Fruit fly (Drosophila melanogaster) whole organism, pupa: ENCODE data around the gene Theg.
A peak's percentile ranks its signal among the peaks of the same experiment; 100 is the strongest.

Experiments used
- CG10348 ChIP-seq: fragments of 200-800 bp; sonication (Bioruptor generic); IDR thresholded peaks from 2 replicates; pipeline ENCODE4 v1.3.6; 2022; ENCODE audit warnings: missing biosample characterization, missing genetic modification characterization
- CG12605 ChIP-seq: fragments of 200-800 bp; sonication (Bioruptor generic); IDR thresholded peaks from 2 replicates; pipeline ENCODE4 v1.3.6; 2022; ENCODE audit warnings: missing biosample characterization, missing genetic modification characterization
- CG13204 ChIP-seq: fragments of 200-800 bp; sonication (Bioruptor generic); optimal IDR thresholded peaks from 2 replicates; lab custom pipeline; 2018; ENCODE audit warnings: missing biosample characterization, mild to moderate bottlenecking, missing genetic modification characterization, moderate library complexity
- CG14655 ChIP-seq: fragments of 200-800 bp; sonication (Bioruptor generic); optimal IDR thresholded peaks from 3 replicates; lab custom pipeline; 2017; ENCODE audit warnings: mild to moderate bottlenecking, missing biosample characterization, missing genetic modification reagents, missing genetic modification characterization
- CG15710 ChIP-seq: fragments of 200-800 bp; sonication (Bioruptor generic); optimal IDR thresholded peaks from 2 replicates; lab custom pipeline; 2018; ENCODE audit warnings: missing biosample characterization, mild to moderate bottlenecking, missing genetic modification characterization, moderate library complexity
- CG32121 ChIP-seq: fragments of 200-800 bp; sonication (Bioruptor generic); IDR thresholded peaks from 2 replicates; pipeline ENCODE4 v1.3.6; 2022; ENCODE audit warnings: missing biosample characterization, missing genetic modification characterization
- CG4496 ChIP-seq: fragments of 200-800 bp; sonication (Bioruptor generic); IDR thresholded peaks from 3 replicates; pipeline ENCODE4 v1.3.6; 2022; ENCODE audit warnings: missing biosample characterization, missing genetic modification characterization
- CG8301 ChIP-seq: fragments of 200-800 bp; sonication (Bioruptor generic); optimal IDR thresholded peaks from 2 replicates; lab custom pipeline; 2018; ENCODE audit warnings: missing biosample characterization, mild to moderate bottlenecking, missing genetic modification characterization
- CG9948 ChIP-seq: fragments of 200-800 bp; sonication (Bioruptor generic); optimal IDR thresholded peaks from 2 replicates; lab custom pipeline; 2018; ENCODE audit warnings: missing biosample characterization, mild to moderate bottlenecking, missing genetic modification characterization, moderate library complexity
- D1 ChIP-seq: fragments of 200-800 bp; sonication (Bioruptor generic); optimal IDR thresholded peaks from 2 replicates; lab custom pipeline; 2018; ENCODE audit warnings: missing biosample characterization, mild to moderate bottlenecking, missing genetic modification characterization, moderate library complexity
- EcR ChIP-seq: fragments of 200-800 bp; sonication (Bioruptor generic); optimal IDR thresholded peaks from 3 replicates; lab custom pipeline; 2019; ENCODE audit warnings: missing biosample characterization, missing genetic modification characterization, mild to moderate bottlenecking, moderate library complexity, missing genetic modification reagents
- fd96Ca ChIP-seq: fragments of 200-800 bp; sonication (Bioruptor generic); IDR thresholded peaks from 3 replicates; pipeline ENCODE4 v1.3.6; 2022; ENCODE audit warnings: missing biosample characterization, missing genetic modification characterization
- gl ChIP-seq: fragments of 200-800 bp; sonication (Bioruptor generic); optimal IDR thresholded peaks from 2 replicates; lab custom pipeline; 2018; ENCODE audit warnings: missing biosample characterization, mild to moderate bottlenecking, missing genetic modification characterization
- rn ChIP-seq: fragments of 200-800 bp; sonication (Bioruptor generic); IDR thresholded peaks from 2 replicates; pipeline ENCODE4 v1.3.6; 2022; ENCODE audit warnings: missing biosample characterization, missing genetic modification characterization

- TF ChIP-seq CG14655 (GFP tag; lab: Kevin White, UChicago) (no peak), CG4496 (GFP tag; lab: Robert Waterston, UW) (peak; percentile 75), CG12605 (GFP tag; lab: Robert Waterston, UW) (peak; percentile 27), rn (GFP tag; lab: Robert Waterston, UW) (no peak; the same call in none of the 2 replicates), CG8301 (tag; lab: Kevin White, UChicago) (no peak), CG10348 (GFP tag; lab: Robert Waterston, UW) (no peak), CG15710 (tag; lab: Kevin White, UChicago) (peak; percentile 79), fd96Ca (GFP tag; lab: Robert Waterston, UW) (peak; percentile 77; the same call in 2 of the 3 replicates), CG9948 (tag; lab: Kevin White, UChicago) (peak; percentile 48), EcR (no peak), gl (tag; lab: Kevin White, UChicago) (peak; percentile 18), CG32121 (GFP tag; lab: Robert Waterston, UW) (peak; percentile 46; the same call in 1 of the 2 replicates), CG13204 (GFP tag; lab: Kevin White, UChicago) (no peak), D1 (tag; lab: Kevin White, UChicago) (no peak)
Measured at dm6 chr3R:22026922-22027742, 12.6 kb downstream of the Theg start, which contains the start of the genes Cchl and ND-42.
